Worm (Caenorhabditis elegans): ENCODE measurements around the gene F15E6.9.

- TF ChIP-seq nhr-237 (tag; optimal IDR thresholded peaks at IDR 0.05): no peak
- TF ChIP-seq jun-1 (tag; optimal IDR thresholded peaks at IDR 0.05): no peak
- no peak for TF ChIP-seq unc-130 (tag; optimal IDR thresholded peaks at IDR 0.05)
- no peak for TF ChIP-seq aha-1 (tag; optimal IDR thresholded peaks at IDR 0.05)
Observed at ce11 chrIV:4269308-4269707, 29.6 kb downstream of the F15E6.9 start, which contains the start of gene F36A4.3.
